Worm (Caenorhabditis elegans): ENCODE data around the gene Y50D7A.10.

Y50D7A.10 gene

DNA sequence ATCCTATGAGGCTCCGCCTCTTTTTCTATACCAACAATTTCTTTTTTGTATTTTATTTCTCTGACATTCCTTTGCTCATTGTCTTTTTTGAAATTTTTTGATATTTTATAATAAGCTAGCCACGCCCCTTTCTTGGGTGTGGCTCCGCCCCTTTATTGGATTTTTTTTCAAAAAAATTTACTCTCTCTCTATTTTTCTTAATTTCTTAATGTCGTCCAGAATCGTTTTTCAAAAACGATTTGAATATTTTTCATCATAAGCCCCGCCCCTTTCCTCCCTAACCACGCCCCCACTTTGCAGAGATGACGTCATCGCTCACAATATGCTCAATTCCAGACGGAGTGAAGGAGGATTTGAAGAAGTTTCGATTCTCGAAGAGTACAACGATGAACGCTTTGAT lies at the start of gene Y50D7A.10:
Y50D7A.10 (plus strand) TSS at position 301 of the 400 bp plus-strand sequence.
- TF ChIP-seq hlh-30 (tag; optimal IDR thresholded peaks at IDR 0.05; ENCODE audit: insufficient read depth), result no peak
- no peak for TF ChIP-seq Y5F2A.4 (GFP tag; optimal IDR thresholded peaks at IDR 0.05)
- TF ChIP-seq unc-62 (GFP tag; optimal IDR thresholded peaks at IDR 0.05 in 1 of 2), result no peak
- TF ChIP-seq unc-62 (tag; optimal IDR thresholded peaks at IDR 0.05), result no peak
- no peak for TF ChIP-seq madf-9 (GFP tag; conservative IDR thresholded peaks at IDR 0.05)
- no peak for TF ChIP-seq skn-1 (tag; optimal IDR thresholded peaks at IDR 0.05)
- TF ChIP-seq sdz-12 (GFP tag; optimal IDR thresholded peaks at IDR 0.05), result no peak
- no peak for TF ChIP-seq zip-2 (tag; optimal IDR thresholded peaks at IDR 0.05)
- TF ChIP-seq vab-7 (GFP tag; IDR thresholded peaks at IDR 0.05), result no peak
- no peak for TF ChIP-seq nhr-111 (GFP tag; optimal IDR thresholded peaks at IDR 0.05)
- TF ChIP-seq lin-15B (tag; optimal IDR thresholded peaks at IDR 0.05), result no peak
- no peak for TF ChIP-seq lim-7 (GFP tag; IDR thresholded peaks at IDR 0.05)
- TF ChIP-seq mdt-29 (GFP tag; IDR thresholded peaks at IDR 0.05), result no peak

ce11 chrIII:269572-269971 lies 45.7 kb upstream of the Y50D7A.10 start:
- peak; percentile 63 for TF ChIP-seq lin-38 (GFP tag; IDR thresholded peaks at IDR 0.05)

DNA sequence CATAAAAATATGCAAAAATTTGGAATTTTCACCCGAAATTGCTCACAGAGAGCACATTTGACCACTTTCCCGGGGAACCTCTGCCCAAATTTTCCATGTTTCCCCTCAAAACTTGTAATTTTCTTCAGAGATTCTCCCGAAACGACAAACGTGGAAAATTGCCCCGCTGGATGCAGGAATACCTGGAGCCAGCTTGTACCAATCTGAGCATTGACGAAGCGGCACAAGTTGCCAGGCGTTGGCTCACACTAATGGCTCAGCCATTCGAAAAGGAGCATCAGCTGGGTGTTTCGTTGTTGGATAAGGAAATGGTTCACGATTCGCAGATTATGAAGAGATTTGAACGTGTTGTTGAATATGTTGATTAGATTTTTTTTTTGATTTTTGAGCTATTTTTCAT lies 32.8 kb upstream of the Y50D7A.10 start:
- TF ChIP-seq lin-1 (GFP tag; IDR thresholded peaks at IDR 0.05) (no peak), ceh-62 (tag; optimal IDR thresholded peaks at IDR 0.05) (no peak), aha-1 (tag) (peak; percentile 43), unc-62 (GFP tag; optimal IDR thresholded peaks at IDR 0.05 in 1 of 2) (peak in 1 of 2 experiments; percentile 90), unc-62 (tag; optimal IDR thresholded peaks at IDR 0.05) (no peak), nhr-11 (tag; optimal IDR thresholded peaks at IDR 0.05) (no peak)

DNA sequence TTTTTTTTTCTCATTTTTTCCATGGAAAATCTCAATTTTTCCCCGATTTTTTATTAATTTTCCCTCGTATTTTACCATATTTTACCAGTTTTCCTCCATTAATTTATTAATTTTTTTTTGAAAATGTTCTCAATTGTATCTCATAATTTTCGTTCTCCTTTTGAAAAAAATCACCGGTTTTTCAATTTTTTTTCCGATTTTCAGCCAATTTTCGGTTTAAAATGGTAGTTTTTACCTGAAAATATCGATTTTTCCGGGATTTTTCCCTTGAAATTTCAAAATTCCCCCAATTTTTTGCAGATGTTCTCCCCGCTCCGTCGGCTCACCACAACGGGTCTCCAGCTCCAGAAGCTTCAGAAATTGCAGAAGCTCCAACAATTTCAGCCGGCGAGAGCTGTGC lies 31.4 kb upstream of the Y50D7A.10 start, which contains the start of gene taco-1:
taco-1 (plus strand) TSS at position 301 of the 400 bp plus-strand sequence.
- no peak for TF ChIP-seq nhr-25 (tag; optimal IDR thresholded peaks at IDR 0.05; ENCODE audit: borderline replicate concordance, insufficient read depth)
- TF ChIP-seq aha-1 (tag), result peak; percentile 68

- TF ChIP-seq rbr-2 (tag; optimal IDR thresholded peaks at IDR 0.05), result no peak
- TF ChIP-seq ZK337.2 (GFP tag; IDR thresholded peaks at IDR 0.05), result no peak
- no peak for TF ChIP-seq mxl-2 (GFP tag; conservative IDR thresholded peaks at IDR 0.05)
- no peak for TF ChIP-seq mxl-3 (GFP tag; optimal IDR thresholded peaks at IDR 0.05)
- TF ChIP-seq fos-1 (tag; optimal IDR thresholded peaks at IDR 0.05), result no peak
- no peak for TF ChIP-seq tag-97 (GFP tag; IDR thresholded peaks at IDR 0.05)
- no peak for TF ChIP-seq ceh-44 (GFP tag; IDR thresholded peaks at IDR 0.05)
- TF ChIP-seq nhr-41 (GFP tag; IDR thresholded peaks at IDR 0.05), result no peak
- no peak for TF ChIP-seq daf-19 (GFP tag; conservative IDR thresholded peaks at IDR 0.05)
- TF ChIP-seq ZK546.5 (tag; optimal IDR thresholded peaks at IDR 0.05), result no peak
- no peak for TF ChIP-seq zfp-3 (GFP tag; conservative IDR thresholded peaks at IDR 0.05)
- TF ChIP-seq aha-1 (tag), result no peak
- no peak for TF ChIP-seq F26F4.8 (GFP tag; conservative IDR thresholded peaks at IDR 0.05)
- TF ChIP-seq pha-4 (GFP tag; IDR thresholded peaks at IDR 0.05), result no peak
- no peak for TF ChIP-seq pha-4 (tag; optimal IDR thresholded peaks at IDR 0.05)
- no peak for TF ChIP-seq zfp-2 (tag; optimal IDR thresholded peaks at IDR 0.05)
- TF ChIP-seq daf-12 (tag; optimal IDR thresholded peaks at IDR 0.05), result no peak
- no peak for TF ChIP-seq F44E2.7 (GFP tag; IDR thresholded peaks at IDR 0.05)
- no peak for TF ChIP-seq ztf-11 (tag; optimal IDR thresholded peaks at IDR 0.05)
- TF ChIP-seq mep-1 (tag; optimal IDR thresholded peaks at IDR 0.05), result no peak
- TF ChIP-seq ceh-20 (GFP tag; IDR thresholded peaks at IDR 0.05), result no peak
These were observed 22.9 kb upstream of the Y50D7A.10 start, which contains the start of gene Y50D7A.1 for ce11 chrIII:292340-292739. Gene Y50D7A.1, plus strand, starts transcription at chrIII:292640.

Data from whole organism, L4 larva.